Worm (Caenorhabditis elegans): ENCODE results near the gene col-161.

ce11 chrV:13313045-13313623, 4.7 kb downstream of the col-161 start, which contains the start of gene C50B6.3:
- TF ChIP-seq ref-1 (GFP tag; conservative IDR thresholded peaks at IDR 0.05): no peak
- no peak for TF ChIP-seq med-1 (GFP tag; optimal IDR thresholded peaks at IDR 0.05; ENCODE audit: insufficient read depth)
- no peak for TF ChIP-seq klf-2 (GFP tag; conservative IDR thresholded peaks at IDR 0.05)
- no peak for TF ChIP-seq tab-1 (GFP tag; IDR thresholded peaks at IDR 0.05)
